Fruit fly (Drosophila melanogaster) whole organism, embryonic: ENCODE results near the gene CG6465.

ENCODE experiments used
- Adf1 ChIP-seq: fragments of 200-800 bp; sonication (Bioruptor generic); IDR thresholded peaks from 2 replicates; pipeline ENCODE4 v1.3.6; 2022; ENCODE audit warnings: missing biosample characterization, missing genetic modification characterization
- Antp ChIP-seq: fragments of 200-800 bp; sonication (Bioruptor generic); optimal IDR thresholded peaks from 3 replicates; lab custom pipeline; 2016; ENCODE audit warnings: missing biosample characterization, missing genetic modification characterization
- CG10654 ChIP-seq: fragments of 200-800 bp; sonication (Bioruptor generic); optimal IDR thresholded peaks from 2 replicates; lab custom pipeline; 2016; ENCODE audit warnings: missing biosample characterization, missing genetic modification characterization
- CG10959 ChIP-seq: fragments of 200-800 bp; sonication (Bioruptor generic); IDR thresholded peaks from 2 replicates; pipeline ENCODE4 v1.3.6; 2022; ENCODE audit warnings: missing biosample characterization, missing genetic modification characterization
- CG11504 ChIP-seq: fragments of 200-800 bp; sonication (Bioruptor generic); optimal IDR thresholded peaks from 3 replicates; lab custom pipeline; 2019; ENCODE audit warnings: missing biosample characterization, mild to moderate bottlenecking, missing genetic modification characterization, moderate library complexity
- CG12659 ChIP-seq: fragments of 200-800 bp; sonication (Bioruptor generic); optimal IDR thresholded peaks from 3 replicates; lab custom pipeline; 2017; ENCODE audit warnings: mild to moderate bottlenecking, missing biosample characterization, missing genetic modification reagents, missing genetic modification characterization
- CG14014 ChIP-seq: fragments of 200-800 bp; sonication (Bioruptor generic); IDR thresholded peaks from 2 replicates; pipeline ENCODE4 v1.3.6; 2022; ENCODE audit warnings: missing biosample characterization, missing genetic modification characterization
- CG15011 ChIP-seq: fragments of 200-800 bp; sonication (Bioruptor generic); optimal IDR thresholded peaks from 3 replicates; lab custom pipeline; 2018; ENCODE audit warnings: missing biosample characterization, mild to moderate bottlenecking, missing genetic modification characterization
- CG15696 ChIP-seq: fragments of 200-800 bp; sonication (Bioruptor generic); optimal IDR thresholded peaks from 2 replicates; lab custom pipeline; 2019; ENCODE audit warnings: missing biosample characterization, mild to moderate bottlenecking, missing genetic modification characterization, moderate library complexity
- CG16779 ChIP-seq: fragments of 200-800 bp; sonication (Bioruptor generic); IDR thresholded peaks from 2 replicates; pipeline ENCODE4 v1.3.6; 2022; ENCODE audit warnings: missing biosample characterization, missing genetic modification characterization
- CG3163 ChIP-seq: fragments of 200-800 bp; sonication (Bioruptor generic); optimal IDR thresholded peaks from 3 replicates; lab custom pipeline; 2016; ENCODE audit warnings: missing biosample characterization, missing genetic modification characterization
- CG32772 ChIP-seq: fragments of 200-800 bp; sonication (Bioruptor generic); IDR thresholded peaks from 2 replicates; pipeline ENCODE4 v1.3.6; 2022; ENCODE audit warnings: missing biosample characterization, missing genetic modification characterization
- CG3281 ChIP-seq: fragments of 200-800 bp; sonication (Bioruptor generic); optimal IDR thresholded peaks from 3 replicates; lab custom pipeline; 2017; ENCODE audit warnings: missing biosample characterization, mild to moderate bottlenecking, missing genetic modification characterization
- CG3847 ChIP-seq: fragments of 200-800 bp; sonication (Bioruptor generic); IDR thresholded peaks from 2 replicates; pipeline ENCODE4 v1.3.6; 2022; ENCODE audit warnings: missing biosample characterization, missing genetic modification characterization
- CG4360 ChIP-seq: fragments of 200-800 bp; sonication (Bioruptor generic); IDR thresholded peaks from 2 replicates; pipeline ENCODE4 v1.3.6; 2022; ENCODE audit warnings: missing biosample characterization, missing genetic modification characterization
- CG4424 ChIP-seq: fragments of 200-800 bp; sonication (Bioruptor generic); optimal IDR thresholded peaks from 3 replicates; lab custom pipeline; 2016; ENCODE audit warnings: missing biosample characterization, missing genetic modification characterization
- CG5245 ChIP-seq: fragments of 200-800 bp; sonication (Bioruptor generic); optimal IDR thresholded peaks from 3 replicates; lab custom pipeline; 2016; ENCODE audit warnings: missing biosample characterization, missing genetic modification characterization
- CG9215 ChIP-seq: fragments of 200-800 bp; sonication (Bioruptor generic); IDR thresholded peaks from 2 replicates; pipeline ENCODE4 v1.3.6; 2022; ENCODE audit warnings: missing biosample characterization, missing genetic modification characterization
- D19B ChIP-seq: fragments of 200-800 bp; sonication (Bioruptor generic); optimal IDR thresholded peaks from 2 replicates; lab custom pipeline; 2017; ENCODE audit warnings: missing biosample characterization, mild to moderate bottlenecking, missing genetic modification characterization
- Drgx ChIP-seq: fragments of 200-800 bp; sonication (Bioruptor generic); IDR thresholded peaks from 2 replicates; pipeline ENCODE4 v1.3.6; 2022; ENCODE audit warnings: missing biosample characterization, missing genetic modification characterization
- HmgZ ChIP-seq: fragments of 200-800 bp; sonication (Bioruptor generic); optimal IDR thresholded peaks from 2 replicates; lab custom pipeline; 2018; ENCODE audit warnings: missing biosample characterization, mild to moderate bottlenecking, missing genetic modification characterization
- Jarid2 ChIP-seq: fragments of 200-800 bp; sonication (Bioruptor generic); optimal IDR thresholded peaks from 3 replicates; lab custom pipeline; 2017; ENCODE audit warnings: mild to moderate bottlenecking, missing biosample characterization, missing genetic modification reagents, missing genetic modification characterization
- MESR4 ChIP-seq: fragments of 200-800 bp; sonication (Bioruptor generic); optimal IDR thresholded peaks from 2 replicates; lab custom pipeline; 2018; ENCODE audit warnings: missing biosample characterization, mild to moderate bottlenecking, missing genetic modification characterization, moderate library complexity
- Med ChIP-seq: fragments of 200-800 bp; sonication (Bioruptor generic); peaks from one replicate; lab custom pipeline; 2016; ENCODE audit warnings: missing biosample characterization, missing genetic modification characterization, mild to moderate bottlenecking, inconsistent platforms, moderate library complexity
- Meics ChIP-seq: fragments of 200-800 bp; sonication (Bioruptor generic); optimal IDR thresholded peaks from 2 replicates; lab custom pipeline; 2017; ENCODE audit warnings: missing biosample characterization, mild to moderate bottlenecking, missing genetic modification characterization
- NK7.1 ChIP-seq: fragments of 200-800 bp; sonication (Bioruptor generic); optimal IDR thresholded peaks from 3 replicates; lab custom pipeline; 2016; ENCODE audit warnings: missing biosample characterization, missing genetic modification characterization
- Opbp ChIP-seq: fragments of 200-800 bp; sonication (Bioruptor generic); IDR thresholded peaks from 3 replicates; pipeline ENCODE4 v1.3.6; 2022; ENCODE audit warnings: missing biosample characterization, missing genetic modification characterization; ENCODE audit not compliant: partially characterized antibody
- Scr ChIP-seq: fragments of 200-800 bp; sonication (Bioruptor generic); IDR thresholded peaks from 2 replicates; pipeline ENCODE4 v1.3.6; 2022; ENCODE audit warnings: missing biosample characterization, missing genetic modification characterization; ENCODE audit not compliant: partially characterized antibody
- Trl ChIP-seq, 3 experiments: fragments of >200 bp in 2 of 3; fragments of 200-800 bp in 1 of 3; sonication (Bioruptor generic) in 1 of 3; optimal IDR thresholded peaks; 2 replicates in 1 of 3; 3 replicates in 2 of 3; lab custom pipeline; 2016 to 2017; ENCODE audit warnings: missing biosample characterization in 1 of 3, missing genetic modification characterization in 1 of 3
- Usf ChIP-seq: fragments of 200-800 bp; sonication (Bioruptor generic); optimal IDR thresholded peaks from 2 replicates; lab custom pipeline; 2017; ENCODE audit warnings: missing genotype, missing biosample characterization, missing genetic modification characterization
- YL-1 ChIP-seq: fragments of 200-800 bp; sonication (Bioruptor generic); optimal IDR thresholded peaks from 3 replicates; lab custom pipeline; 2017; ENCODE audit warnings: missing biosample characterization, mild to moderate bottlenecking, missing genetic modification characterization
- al ChIP-seq: fragments of 200-800 bp; sonication (Bioruptor generic); IDR thresholded peaks from 2 replicates; pipeline ENCODE4 v1.3.6; 2022; ENCODE audit warnings: missing biosample characterization, missing genetic modification characterization
- ap ChIP-seq: fragments of 200-800 bp; sonication (Bioruptor generic); IDR thresholded peaks from 2 replicates; pipeline ENCODE4 v1.3.6; 2022; ENCODE audit warnings: missing biosample characterization, missing genetic modification characterization
- ash1 ChIP-seq: fragments of 200-800 bp; sonication (Bioruptor generic); optimal IDR thresholded peaks from 2 replicates; lab custom pipeline; 2018; ENCODE audit warnings: missing biosample characterization, mild to moderate bottlenecking, missing genetic modification characterization
- chm ChIP-seq: fragments of 200-800 bp; sonication (Bioruptor generic); IDR thresholded peaks from 2 replicates; pipeline ENCODE4 v1.3.6; 2022; ENCODE audit warnings: missing biosample characterization, missing genetic modification characterization
- ci ChIP-seq: fragments of 200-800 bp; sonication (Bioruptor generic); IDR thresholded peaks from 3 replicates; pipeline ENCODE4 v1.3.6; 2022; ENCODE audit warnings: missing biosample characterization, missing genetic modification characterization
- crol ChIP-seq: fragments of 200-800 bp; sonication (Bioruptor generic); IDR thresholded peaks from 2 replicates; pipeline ENCODE4 v1.3.6; 2022; ENCODE audit warnings: missing biosample characterization, missing genetic modification characterization
- fd102C ChIP-seq: fragments of 200-800 bp; sonication (Bioruptor generic); optimal IDR thresholded peaks from 2 replicates; lab custom pipeline; 2018; ENCODE audit warnings: missing biosample characterization, mild to moderate bottlenecking, missing genetic modification characterization, moderate library complexity
- gcm2 ChIP-seq: fragments of 200-800 bp; sonication (Bioruptor generic); optimal IDR thresholded peaks from 2 replicates; lab custom pipeline; 2016; ENCODE audit warnings: missing biosample characterization, missing genetic modification characterization
- hbn ChIP-seq: fragments of 200-800 bp; sonication (Bioruptor generic); IDR thresholded peaks from 2 replicates; pipeline ENCODE4 v1.3.6; 2022; ENCODE audit warnings: missing biosample characterization, missing genetic modification characterization; ENCODE audit not compliant: partially characterized antibody
- p53 ChIP-seq: fragments of 200-800 bp; sonication (Bioruptor generic); optimal IDR thresholded peaks from 2 replicates; lab custom pipeline; 2016; ENCODE audit warnings: missing biosample characterization, missing genetic modification characterization
- psq ChIP-seq: fragments of 200-800 bp; sonication (Bioruptor generic); optimal IDR thresholded peaks from 2 replicates; lab custom pipeline; 2017; ENCODE audit warnings: missing biosample characterization, missing genetic modification characterization
- sisA ChIP-seq: fragments of 200-800 bp; sonication (Bioruptor generic); IDR thresholded peaks from 2 replicates; pipeline ENCODE4 v1.3.6; 2022; ENCODE audit warnings: missing biosample characterization, missing genetic modification characterization
- tap ChIP-seq: fragments of 200-800 bp; optimal IDR thresholded peaks from 3 replicates; lab custom pipeline; 2019; ENCODE audit warnings: missing biosample characterization, mild to moderate bottlenecking, missing genetic modification characterization, moderate library complexity
- ttk ChIP-seq: fragments of 200-800 bp; sonication (Bioruptor generic); IDR thresholded peaks from 2 replicates; pipeline ENCODE4 v2.1.2; 2022; ENCODE audit warnings: missing biosample characterization, missing genetic modification characterization
- zen2 ChIP-seq: fragments of 200-800 bp; sonication (Bioruptor generic); IDR thresholded peaks from 3 replicates; pipeline ENCODE4 v1.3.6; 2022; ENCODE audit warnings: missing biosample characterization, missing genetic modification characterization; ENCODE audit not compliant: partially characterized antibody

CG6465 gene

DNA sequence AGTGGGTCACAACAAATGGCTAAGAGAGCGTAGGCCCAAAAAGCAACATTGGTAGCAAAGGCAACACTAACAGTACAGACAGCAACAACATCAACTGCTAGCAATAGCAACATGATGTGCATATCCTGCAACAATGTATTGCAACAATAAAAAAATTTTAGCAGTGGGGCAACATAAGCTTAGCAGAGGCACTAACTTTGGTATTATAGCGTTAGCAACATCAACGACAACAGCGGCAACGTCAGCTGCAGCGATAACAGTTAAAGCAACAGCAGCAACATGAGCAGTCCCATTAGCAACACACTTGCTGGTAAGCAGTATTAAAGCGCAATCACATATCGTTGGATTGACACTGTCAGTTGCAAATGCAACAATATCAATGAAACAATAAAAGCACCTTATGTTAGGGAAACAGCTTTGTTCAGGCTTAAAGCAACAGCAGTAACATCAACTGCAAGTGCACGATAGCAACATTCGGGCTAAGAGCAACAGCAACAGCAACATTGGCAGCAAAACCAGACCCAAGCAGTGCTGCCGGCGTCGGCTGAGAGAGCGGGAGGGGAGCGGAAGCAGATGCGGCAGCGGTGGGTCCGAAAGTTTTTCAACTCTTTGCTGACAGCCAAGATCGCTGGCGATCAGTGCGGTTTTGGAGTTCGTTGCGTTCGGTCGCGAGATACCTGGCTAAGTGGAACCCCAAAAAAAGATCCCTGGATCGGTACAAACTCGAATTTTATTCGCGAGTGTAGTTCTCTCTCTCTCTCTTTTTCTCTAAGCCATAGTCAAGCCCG is 9.4 kb upstream of the CG6465 start, which contains the start of gene Skel (continued):
- no peak for TF ChIP-seq Opbp (GFP tag; lab: Robert Waterston, UW)
- no peak for TF ChIP-seq psq (GFP tag; lab: Kevin White, UChicago)
- no peak for TF ChIP-seq gcm2 (GFP tag; lab: Kevin White, UChicago)
- no peak for TF ChIP-seq CG10654 (GFP tag; lab: Kevin White, UChicago)
- peak; percentile 34; the same call in 1 of the 2 replicates for TF ChIP-seq CG4360 (GFP tag; lab: Robert Waterston, UW)
- TF ChIP-seq CG9215 (GFP tag; lab: Robert Waterston, UW): no peak
- TF ChIP-seq ap (GFP tag; lab: Robert Waterston, UW): no peak
- TF ChIP-seq Drgx (GFP tag; lab: Robert Waterston, UW): no peak
- TF ChIP-seq al: no peak
- TF ChIP-seq chm (GFP tag; lab: Robert Waterston, UW): 0 out of 2 replicates have a peak, but pooled peaks have one; percentile 10
- TF ChIP-seq CG4424 (GFP tag; lab: Kevin White, UChicago): no peak
- TF ChIP-seq CG3847 (GFP tag; lab: Robert Waterston, UW): no peak
- TF ChIP-seq D19B (GFP tag; lab: Kevin White, UChicago): no peak
- TF ChIP-seq CG3281 (GFP tag; lab: Kevin White, UChicago): no peak
- no peak for TF ChIP-seq fd102C (GFP tag; lab: Kevin White, UChicago)
- TF ChIP-seq hbn: no peak
- TF ChIP-seq CG16779 (GFP tag; lab: Robert Waterston, UW): no peak
- TF ChIP-seq crol (GFP tag; lab: Robert Waterston, UW): peak; percentile 68
- no peak for TF ChIP-seq ttk (GFP tag; lab: Robert Waterston, UW)
- no peak for TF ChIP-seq CG10959 (GFP tag; lab: Robert Waterston, UW)
- peak; percentile 59 for TF ChIP-seq Adf1 (GFP tag; lab: Robert Waterston, UW)
- no peak for TF ChIP-seq HmgZ (tag; lab: Kevin White, UChicago)
- TF ChIP-seq CG15011 (GFP tag; lab: Kevin White, UChicago): no peak
- TF ChIP-seq CG5245 (GFP tag; lab: Kevin White, UChicago): no peak
- no peak for TF ChIP-seq sisA (GFP tag; lab: Robert Waterston, UW)
- TF ChIP-seq NK7.1: no peak
- no peak for TF ChIP-seq CG12659 (GFP tag; lab: Kevin White, UChicago)
- no peak for TF ChIP-seq p53 (GFP tag; lab: Kevin White, UChicago)
- no peak for TF ChIP-seq Meics (GFP tag; lab: Kevin White, UChicago)
- TF ChIP-seq tap (tag; lab: Kevin White, UChicago): no peak
- TF ChIP-seq ash1 (GFP tag; lab: Kevin White, UChicago): no peak
- TF ChIP-seq Trl (optimal IDR thresholded peaks at IDR 0.05; lab: Kevin White, UChicago): peak; percentile 2 to 37
- no peak for TF ChIP-seq Trl (GFP tag; optimal IDR thresholded peaks at IDR 0.05; lab: Kevin White, UChicago)
- no peak for TF ChIP-seq Antp
- TF ChIP-seq YL-1 (GFP tag; lab: Kevin White, UChicago): no peak
- TF ChIP-seq CG14014 (GFP tag; lab: Robert Waterston, UW): peak; percentile 29; the same call in 1 of the 2 replicates
- no peak for TF ChIP-seq CG3163 (GFP tag; lab: Kevin White, UChicago)
- no peak for TF ChIP-seq zen2 (GFP tag; lab: Robert Waterston, UW)
- no peak for TF ChIP-seq Scr (GFP tag; lab: Robert Waterston, UW)
- no peak for TF ChIP-seq CG32772 (GFP tag; lab: Robert Waterston, UW)
- no peak for TF ChIP-seq Usf (GFP tag; lab: Kevin White, UChicago)
- TF ChIP-seq CG11504 (tag; lab: Kevin White, UChicago): peak; percentile 99
- TF ChIP-seq ci (GFP tag; lab: Robert Waterston, UW): peak; percentile 24; the same call in 1 of the 3 replicates
- TF ChIP-seq Jarid2 (GFP tag; lab: Kevin White, UChicago): peak; percentile 53
- TF ChIP-seq Med (GFP tag; lab: Kevin White, UChicago): peak; percentile 56
- TF ChIP-seq MESR4 (GFP tag; lab: Kevin White, UChicago): no peak
- no peak for TF ChIP-seq CG15696 (tag; lab: Kevin White, UChicago)
